Worm (Caenorhabditis elegans): ENCODE data around the gene sri-70.
"Not testable (repeated sequence)": the region's sequence is repeated elsewhere in the genome, so short reads cannot be mapped to it uniquely, and the experiment has no call there.

sri-70 gene

ce11 chrV:17261385-17261784 is 41.5 kb upstream of the sri-70 start:
- peak; percentile 43 for TF ChIP-seq pag-3 (tag; optimal IDR thresholded peaks at IDR 0.05; ENCODE audit: borderline replicate concordance)
- no peak for TF ChIP-seq fkh-6 (tag; optimal IDR thresholded peaks at IDR 0.05)

ce11 chrV:17264855-17265254 is 38.0 kb upstream of the sri-70 start, which contains the start of gene K10G4.3:
Gene K10G4.3 (minus strand): TSS chrV:17264955.
- TF ChIP-seq T23F11.4 (GFP tag; optimal IDR thresholded peaks at IDR 0.05); pag-3 (tag; optimal IDR thresholded peaks at IDR 0.05; ENCODE audit: borderline replicate concordance); ama-1 (optimal IDR thresholded peaks at IDR 0.05): not testable (repeated sequence)

- TF ChIP-seq ahr-1 (tag; optimal IDR thresholded peaks at IDR 0.05): no peak
- no peak for TF ChIP-seq C08G9.2 (tag; optimal IDR thresholded peaks at IDR 0.05)
- TF ChIP-seq tbx-2 (tag; optimal IDR thresholded peaks at IDR 0.05): no peak
- no peak for TF ChIP-seq ceh-19 (GFP tag; optimal IDR thresholded peaks at IDR 0.05)
- TF ChIP-seq ceh-45 (GFP tag; IDR thresholded peaks at IDR 0.05): no peak
- TF ChIP-seq hlh-8 (tag; optimal IDR thresholded peaks at IDR 0.05): no peak
- TF ChIP-seq hlh-6 (tag; optimal IDR thresholded peaks at IDR 0.05): no peak
- TF ChIP-seq unc-42 (tag; optimal IDR thresholded peaks at IDR 0.05): no peak
- no peak for TF ChIP-seq sox-2 (GFP tag; IDR thresholded peaks at IDR 0.05)
- no peak for TF ChIP-seq sox-4 (tag; optimal IDR thresholded peaks at IDR 0.05)
- TF ChIP-seq npax-4 (tag; optimal IDR thresholded peaks at IDR 0.05): no peak
- no peak for TF ChIP-seq ceh-14 (tag; optimal IDR thresholded peaks at IDR 0.05)
- no peak for TF ChIP-seq dmd-4 (tag; optimal IDR thresholded peaks at IDR 0.05; ENCODE audit: borderline replicate concordance)
- no peak for TF ChIP-seq pat-9 (tag; optimal IDR thresholded peaks at IDR 0.05)
- TF ChIP-seq pha-2 (tag; optimal IDR thresholded peaks at IDR 0.05): no peak
- TF ChIP-seq K02D7.2 (tag; optimal IDR thresholded peaks at IDR 0.05): no peak
- no peak for TF ChIP-seq che-1 (tag; optimal IDR thresholded peaks at IDR 0.05)
- no peak for TF ChIP-seq rnt-1 (tag; optimal IDR thresholded peaks at IDR 0.05)
Measured at ce11 chrV:17272112-17272511, 30.7 kb upstream of the sri-70 start.

ce11 chrV:17273249-17273648 is 29.6 kb upstream of the sri-70 start, which contains the start of gene K10G4.10:
Gene K10G4.10 (plus strand): TSS chrV:17273549.
- TF ChIP-seq dmd-4 (tag; optimal IDR thresholded peaks at IDR 0.05; ENCODE audit: borderline replicate concordance): no peak
- no peak for TF ChIP-seq unc-86 (tag; optimal IDR thresholded peaks at IDR 0.05)
- no peak for TF ChIP-seq ceh-19 (GFP tag; optimal IDR thresholded peaks at IDR 0.05)
- TF ChIP-seq pros-1 (tag; optimal IDR thresholded peaks at IDR 0.05): no peak
- TF ChIP-seq ceh-24 (tag; optimal IDR thresholded peaks at IDR 0.05): no peak
- TF ChIP-seq fax-1 (tag; optimal IDR thresholded peaks at IDR 0.05): no peak
- no peak for TF ChIP-seq hlh-6 (tag; optimal IDR thresholded peaks at IDR 0.05)
- TF ChIP-seq nhr-11 (tag; optimal IDR thresholded peaks at IDR 0.05): no peak
- TF ChIP-seq ama-1 (optimal IDR thresholded peaks at IDR 0.05): no peak

- no peak for TF ChIP-seq sox-4 (tag; optimal IDR thresholded peaks at IDR 0.05)
- TF ChIP-seq hlh-30 (tag; optimal IDR thresholded peaks at IDR 0.05; ENCODE audit: insufficient read depth): no peak
- TF ChIP-seq tbx-7 (tag; optimal IDR thresholded peaks at IDR 0.05): no peak
- no peak for TF ChIP-seq ceh-45 (GFP tag; IDR thresholded peaks at IDR 0.05)
- no peak for TF ChIP-seq ceh-48 (tag; optimal IDR thresholded peaks at IDR 0.05)
- TF ChIP-seq K02D7.2 (tag; optimal IDR thresholded peaks at IDR 0.05): no peak
- no peak for TF ChIP-seq sdc-2 (tag; optimal IDR thresholded peaks at IDR 0.05)
- no peak for TF ChIP-seq ztf-16 (tag; optimal IDR thresholded peaks at IDR 0.05)
- no peak for TF ChIP-seq fkh-6 (tag; optimal IDR thresholded peaks at IDR 0.05)
- TF ChIP-seq che-1 (tag; optimal IDR thresholded peaks at IDR 0.05): no peak
- TF ChIP-seq ceh-6 (GFP tag; optimal IDR thresholded peaks at IDR 0.05): no peak
- no peak for TF ChIP-seq pha-2 (tag; optimal IDR thresholded peaks at IDR 0.05)
Measured at ce11 chrV:17284159-17284558, 18.7 kb upstream of the sri-70 start.

ce11 chrV:17292740-17293139 is 10.1 kb upstream of the sri-70 start:
- TF ChIP-seq zip-5 (tag; optimal IDR thresholded peaks at IDR 0.05) (no peak), ceh-34 (tag; optimal IDR thresholded peaks at IDR 0.05) (no peak), F13H6.1 (tag; optimal IDR thresholded peaks at IDR 0.05) (no peak), madf-2 (tag; optimal IDR thresholded peaks at IDR 0.05) (no peak), tbx-7 (tag; optimal IDR thresholded peaks at IDR 0.05) (no peak), eyg-1 (tag; optimal IDR thresholded peaks at IDR 0.05) (no peak), che-1 (tag; optimal IDR thresholded peaks at IDR 0.05) (no peak), pha-2 (tag; optimal IDR thresholded peaks at IDR 0.05) (no peak), nhr-11 (tag; optimal IDR thresholded peaks at IDR 0.05) (no peak), sox-4 (tag; optimal IDR thresholded peaks at IDR 0.05) (no peak), fkh-6 (tag; optimal IDR thresholded peaks at IDR 0.05) (no peak), ceh-48 (tag; optimal IDR thresholded peaks at IDR 0.05) (no peak), ahr-1 (tag; optimal IDR thresholded peaks at IDR 0.05) (no peak), ceh-14 (tag; optimal IDR thresholded peaks at IDR 0.05) (no peak), ceh-19 (GFP tag; optimal IDR thresholded peaks at IDR 0.05) (no peak), hlh-13 (GFP tag; optimal IDR thresholded peaks at IDR 0.05) (no peak), gmeb-2 (tag; optimal IDR thresholded peaks at IDR 0.05) (no peak)
